Worm (Caenorhabditis elegans) whole organism, mixed stage, embryonic: ENCODE measurements around the gene C49A9.1.

Experiments
- M03D4.4 ChIP-seq: sonication (generic microtip); optimal IDR thresholded peaks from 2 replicates; lab custom pipeline; 2017; ENCODE audit warnings: mild to moderate bottlenecking, missing genetic modification characterization, missing compliant biosample characterization
- blmp-1 ChIP-seq: fragments of 150-350 bp; optimal IDR thresholded peaks from 2 replicates; lab custom pipeline; 2014; ENCODE audit warnings: missing biosample characterization, missing genetic modification characterization
- ceh-39 ChIP-seq: fragments of 150-350 bp; optimal IDR thresholded peaks from 2 replicates; lab custom pipeline; 2014; ENCODE audit warnings: missing biosample characterization, missing genetic modification characterization
- ceh-43 ChIP-seq: fragments of 200-800 bp; sonication (Bioruptor generic); optimal IDR thresholded peaks from 2 replicates; lab custom pipeline; 2018; ENCODE audit warnings: mild to moderate bottlenecking, missing genetic modification characterization, moderate library complexity, missing compliant biosample characterization
- ceh-83 ChIP-seq: fragments of 200-800 bp; sonication (Bioruptor generic); optimal IDR thresholded peaks from 2 replicates; lab custom pipeline; 2018; ENCODE audit warnings: mild to moderate bottlenecking, missing genetic modification characterization, missing compliant biosample characterization
- cnd-1 ChIP-seq: fragments of 200-800 bp; sonication (Bioruptor generic); optimal IDR thresholded peaks from 2 replicates; lab custom pipeline; 2018; ENCODE audit warnings: mild to moderate bottlenecking, missing genetic modification characterization, missing compliant biosample characterization
- drap-1 ChIP-seq: fragments of 200-800 bp; sonication (Bioruptor generic); optimal IDR thresholded peaks from 3 replicates; lab custom pipeline; 2018; ENCODE audit warnings: mild to moderate bottlenecking, missing genetic modification characterization, missing compliant biosample characterization
- elt-1 ChIP-seq: sonication (generic microtip); optimal IDR thresholded peaks from 2 replicates; lab custom pipeline; 2017; ENCODE audit warnings: missing genetic modification characterization, mild to moderate bottlenecking, missing compliant biosample characterization, antibody characterized with exemption, moderate library complexity, borderline replicate concordance; ENCODE audit not compliant: insufficient read depth
- elt-3 ChIP-seq: fragments of 150-350 bp; optimal IDR thresholded peaks from 2 replicates; lab custom pipeline; 2014; ENCODE audit warnings: missing biosample characterization, missing genetic modification characterization
- flh-1 ChIP-seq: fragments of 200-800 bp; sonication (Bioruptor generic); optimal IDR thresholded peaks from 2 replicates; lab custom pipeline; 2018; ENCODE audit warnings: mild to moderate bottlenecking, missing genetic modification characterization, moderate library complexity, missing compliant biosample characterization
- ham-2 ChIP-seq: fragments of 200-800 bp; sonication (Bioruptor generic); optimal IDR thresholded peaks from 2 replicates; lab custom pipeline; 2018; ENCODE audit warnings: mild to moderate bottlenecking, missing genetic modification characterization, missing compliant biosample characterization
- hlh-1 ChIP-seq: fragments of 150-350 bp; optimal IDR thresholded peaks from 2 replicates; lab custom pipeline; 2014; ENCODE audit warnings: missing biosample characterization, missing genetic modification reagents, missing genetic modification characterization
- lin-13 ChIP-seq: fragments of 150-350 bp; optimal IDR thresholded peaks from 2 replicates; lab custom pipeline; 2014; ENCODE audit warnings: missing biosample characterization, missing genetic modification characterization
- lin-32 ChIP-seq: fragments of 200-800 bp; sonication (Bioruptor generic); optimal IDR thresholded peaks from 2 replicates; lab custom pipeline; 2018; ENCODE audit warnings: mild to moderate bottlenecking, missing genetic modification characterization, missing compliant biosample characterization
- lsy-2 ChIP-seq: fragments of 150-350 bp; optimal IDR thresholded peaks from 2 replicates; lab custom pipeline; 2014; ENCODE audit warnings: missing biosample characterization, missing genetic modification characterization
- mab-5 ChIP-seq: fragments of 150-350 bp; optimal IDR thresholded peaks from 2 replicates; lab custom pipeline; 2014; ENCODE audit warnings: missing biosample characterization, missing genetic modification characterization
- mep-1 ChIP-seq: fragments of 150-350 bp; optimal IDR thresholded peaks from 2 replicates; lab custom pipeline; 2017; ENCODE audit warnings: missing biosample characterization, missing genetic modification reagents, missing genetic modification characterization, inconsistent platforms
- mls-2 ChIP-seq: sonication (generic microtip); optimal IDR thresholded peaks from 2 replicates; lab custom pipeline; 2016; ENCODE audit warnings: mild to moderate bottlenecking, missing genetic modification characterization, moderate library complexity, missing compliant biosample characterization
- nhr-12 ChIP-seq: fragments of 150-350 bp; optimal IDR thresholded peaks from 2 replicates; lab custom pipeline; 2014; ENCODE audit warnings: missing biosample characterization, missing genetic modification characterization
- nhr-2 ChIP-seq: fragments of 150-350 bp; optimal IDR thresholded peaks from 2 replicates; lab custom pipeline; 2014; ENCODE audit warnings: missing biosample characterization, missing genetic modification characterization
- nhr-237 ChIP-seq: fragments of 150-350 bp; optimal IDR thresholded peaks from 2 replicates; lab custom pipeline; 2014; ENCODE audit warnings: missing biosample characterization, missing genetic modification characterization
- nhr-28 ChIP-seq: fragments of 150-350 bp; optimal IDR thresholded peaks from 2 replicates; lab custom pipeline; 2014; ENCODE audit warnings: missing biosample characterization, missing genetic modification characterization
- pha-4 ChIP-seq: fragments of 150-350 bp; optimal IDR thresholded peaks from 2 replicates; lab custom pipeline; 2018; ENCODE audit warnings: missing biosample characterization, missing genetic modification reagents, missing genetic modification characterization
- snpc-4 ChIP-seq: fragments of 150-350 bp; optimal IDR thresholded peaks from 2 replicates; lab custom pipeline; 2014; ENCODE audit warnings: missing biosample characterization, missing genetic modification characterization
- sptf-1 ChIP-seq: sonication (generic microtip); optimal IDR thresholded peaks from 2 replicates; lab custom pipeline; 2017; ENCODE audit warnings: mild to moderate bottlenecking, missing genetic modification characterization, moderate library complexity, missing compliant biosample characterization
- tbx-8 ChIP-seq: fragments of 200-800 bp; sonication (Bioruptor generic); optimal IDR thresholded peaks from 2 replicates; lab custom pipeline; 2018; ENCODE audit warnings: mild to moderate bottlenecking, missing genetic modification characterization, moderate library complexity, missing compliant biosample characterization
- unc-120 ChIP-seq: sonication (generic microtip); optimal IDR thresholded peaks from 2 replicates; lab custom pipeline; 2017; ENCODE audit warnings: missing genetic modification characterization, missing compliant biosample characterization; ENCODE audit not compliant: poor library complexity, severe bottlenecking
- unc-39 ChIP-seq: fragments of 150-350 bp; optimal IDR thresholded peaks from 2 replicates; lab custom pipeline; 2014; ENCODE audit warnings: missing biosample characterization, missing genetic modification characterization
- unc-62 ChIP-seq: fragments of 150-350 bp; optimal IDR thresholded peaks from 2 replicates; lab custom pipeline; 2014; ENCODE audit warnings: missing biosample characterization, missing genetic modification reagents, missing genetic modification characterization
- zip-8 ChIP-seq: fragments of 150-350 bp; optimal IDR thresholded peaks from 2 replicates; lab custom pipeline; 2014; ENCODE audit warnings: missing biosample characterization, missing genetic modification characterization
- ztf-11 ChIP-seq: fragments of 150-350 bp; optimal IDR thresholded peaks from 2 replicates; lab custom pipeline; 2014; ENCODE audit warnings: missing biosample characterization, missing genetic modification characterization

Gene C49A9.1

DNA sequence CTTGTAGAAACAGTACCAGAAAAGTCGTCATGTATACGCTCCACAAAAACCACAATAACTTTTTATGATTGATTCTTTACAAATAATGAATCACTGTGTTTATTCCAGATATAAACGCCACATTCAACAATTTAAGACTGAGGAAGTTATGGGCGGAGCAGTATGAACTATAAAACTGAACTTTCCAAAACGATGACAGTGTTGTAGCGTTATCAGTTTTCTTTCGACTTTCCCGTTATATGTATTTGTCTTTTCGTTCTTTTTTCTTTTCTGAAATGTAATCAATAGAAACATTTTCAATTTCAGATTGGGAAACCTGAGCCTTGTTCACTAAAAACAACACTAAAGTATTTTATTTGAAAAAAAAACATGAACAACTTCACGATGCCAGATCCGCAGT is 10.9 kb upstream of the C49A9.1 start, which contains the start of gene C49A9.9:
C49A9.9 (plus strand) TSS at position 307 of the 400 bp plus-strand sequence.
- TF ChIP-seq nhr-2 (tag; lab: Kevin White, UChicago) (no peak), nhr-12 (tag; lab: Kevin White, UChicago) (no peak), elt-1 (tag; lab: Kevin White, UChicago) (no peak), ham-2 (GFP tag; lab: Kevin White, UChicago) (no peak), tbx-8 (GFP tag; lab: Kevin White, UChicago) (no peak), mls-2 (tag; lab: Kevin White, UChicago) (no peak), ceh-39 (tag; lab: Kevin White, UChicago) (no peak), lin-32 (GFP tag; lab: Kevin White, UChicago) (no peak), ceh-43 (GFP tag; lab: Kevin White, UChicago) (no peak)

- TF ChIP-seq blmp-1 (tag; lab: Kevin White, UChicago) (no peak), nhr-2 (tag; lab: Kevin White, UChicago) (no peak), cnd-1 (tag; lab: Kevin White, UChicago) (no peak), nhr-237 (no peak), mls-2 (tag; lab: Kevin White, UChicago) (no peak), mep-1 (no peak), nhr-28 (no peak), unc-62 (GFP tag; lab: Kevin White, UChicago) (no peak), ceh-43 (GFP tag; lab: Kevin White, UChicago) (no peak), unc-120 (tag; lab: Kevin White, UChicago) (no peak), snpc-4 (tag; lab: Kevin White, UChicago) (no peak), sptf-1 (tag; lab: Kevin White, UChicago) (no peak)
Observed at ce11 chrIV:6217503-6217902, 10.5 kb upstream of the C49A9.1 start.

DNA sequence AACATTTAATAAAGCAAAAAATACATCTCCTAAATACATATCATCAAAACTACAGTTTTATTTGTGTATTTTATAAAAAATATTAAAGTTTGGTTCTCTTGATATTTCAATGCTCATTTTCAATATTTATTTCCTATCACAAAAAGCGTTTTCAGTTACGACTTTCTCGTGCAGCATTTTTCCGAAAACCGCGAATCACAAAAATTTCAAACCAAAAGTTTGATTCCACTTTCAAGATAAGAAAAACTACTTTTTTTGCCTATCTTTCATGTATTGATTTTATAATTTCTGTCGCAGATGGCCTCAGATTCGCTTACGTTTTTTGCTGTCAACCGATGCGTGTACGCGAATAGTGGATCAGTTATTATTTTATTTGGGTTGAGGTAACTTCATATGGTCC is 8.6 kb upstream of the C49A9.1 start, which contains the start of gene C49A9.4:
C49A9.4 (plus strand) TSS at position 265 of the 400 bp plus-strand sequence.
- TF ChIP-seq ceh-43 (GFP tag; lab: Kevin White, UChicago) (no peak), lin-32 (GFP tag; lab: Kevin White, UChicago) (no peak), ztf-11 (tag; lab: Kevin White, UChicago) (no peak), sptf-1 (tag; lab: Kevin White, UChicago) (no peak), hlh-1 (tag; lab: Kevin White, UChicago) (no peak), zip-8 (tag; lab: Kevin White, UChicago) (no peak), mls-2 (tag; lab: Kevin White, UChicago) (no peak), tbx-8 (GFP tag; lab: Kevin White, UChicago) (no peak), unc-62 (GFP tag; lab: Kevin White, UChicago) (no peak)

DNA sequence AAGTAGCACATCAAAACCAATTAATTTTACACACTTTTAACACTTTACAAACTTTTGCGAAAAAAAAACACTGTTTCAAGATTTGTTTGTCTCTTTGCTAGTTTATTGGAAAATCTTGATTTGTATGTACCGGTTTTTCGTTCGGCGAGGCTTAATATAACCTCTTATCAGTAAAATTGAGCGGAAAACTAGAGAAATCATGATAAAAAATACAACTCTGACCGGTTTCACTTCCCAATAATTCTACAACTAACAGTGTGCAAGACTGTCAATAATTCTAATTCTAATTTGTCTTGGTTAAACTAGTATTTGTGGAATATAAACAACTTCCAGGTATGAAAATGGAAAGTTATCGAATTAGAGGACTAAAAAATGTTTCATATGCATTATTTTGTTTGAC is 6.1 kb upstream of the C49A9.1 start, which contains the start of gene C49A9.3:
C49A9.3 (plus strand) TSS at position 212 of the 400 bp plus-strand sequence.
- TF ChIP-seq mab-5 (tag; lab: Kevin White, UChicago) (no peak), ceh-43 (GFP tag; lab: Kevin White, UChicago) (no peak), drap-1 (GFP tag; lab: Kevin White, UChicago) (no peak), ztf-11 (tag; lab: Kevin White, UChicago) (no peak), M03D4.4 (tag; lab: Kevin White, UChicago) (no peak)
- TF ChIP-seq, all 35 proteins: peak for 0

DNA sequence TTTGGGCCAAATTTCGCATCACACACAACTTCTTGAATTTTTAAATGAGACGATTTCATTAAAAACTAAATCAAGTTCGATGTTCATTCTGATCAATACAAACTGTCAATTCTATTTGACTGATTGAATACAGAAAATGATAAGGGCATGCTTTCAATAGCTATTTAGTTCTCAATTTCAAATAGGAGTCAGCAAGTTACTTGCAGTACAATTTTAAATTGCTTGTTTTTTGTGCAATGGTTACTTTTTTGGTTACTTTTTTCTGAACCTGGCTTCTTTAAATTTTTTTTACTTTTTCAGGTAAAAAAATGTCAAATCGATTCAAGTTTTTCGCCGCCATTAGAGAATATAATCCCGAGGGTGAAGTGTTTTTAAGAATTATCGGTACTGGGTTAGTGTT is 2.8 kb upstream of the C49A9.1 start, which contains the start of gene C49A9.2:
C49A9.2 (plus strand) TSS at position 301 of the 400 bp plus-strand sequence.
- TF ChIP-seq lin-13 (tag; lab: Kevin White, UChicago) (no peak), snpc-4 (tag; lab: Kevin White, UChicago) (no peak), unc-39 (tag; lab: Kevin White, UChicago) (no peak), mab-5 (tag; lab: Kevin White, UChicago) (no peak), nhr-2 (tag; lab: Kevin White, UChicago) (no peak), mep-1 (no peak), mls-2 (tag; lab: Kevin White, UChicago) (no peak), ceh-43 (GFP tag; lab: Kevin White, UChicago) (no peak), nhr-237 (no peak), flh-1 (GFP tag; lab: Kevin White, UChicago) (no peak), M03D4.4 (tag; lab: Kevin White, UChicago) (no peak), pha-4 (no peak), ceh-83 (GFP tag; lab: Kevin White, UChicago) (no peak), ham-2 (GFP tag; lab: Kevin White, UChicago) (no peak), elt-1 (tag; lab: Kevin White, UChicago) (no peak), lsy-2 (no peak), ztf-11 (tag; lab: Kevin White, UChicago) (no peak), elt-3 (no peak)
